Fruit fly (Drosophila melanogaster): ENCODE data around the gene CheB38a.

Gene CheB38a

dm6 chr2L:20864764-20865265 lies 46.5 kb upstream of the CheB38a start, which contains the start of gene CG9338 (continued):
- TF ChIP-seq esg (GFP tag; conservative IDR thresholded peaks at IDR 0.05) (peak; percentile 76), psq (GFP tag; optimal IDR thresholded peaks at IDR 0.05) (peak; percentile 39), Awh (GFP tag; IDR thresholded peaks at IDR 0.05) (peak; percentile 92), chif (GFP tag; optimal IDR thresholded peaks at IDR 0.05) (peak; percentile 66 to 83), Ptx1 (GFP tag; IDR thresholded peaks at IDR 0.05) (peak; percentile 85), insv (GFP tag; optimal IDR thresholded peaks at IDR 0.05) (peak in 1 of 2 experiments; percentile 24), zf30C (GFP tag; optimal IDR thresholded peaks at IDR 0.05) (no peak), CG8388 (GFP tag; optimal IDR thresholded peaks at IDR 0.05) (peak; percentile 68), Dp (GFP tag; optimal IDR thresholded peaks at IDR 0.05) (no peak), CG13775 (GFP tag; optimal IDR thresholded peaks at IDR 0.05) (peak; percentile 73), bsh (GFP tag; optimal IDR thresholded peaks at IDR 0.05) (peak; percentile 12 to 79), CG17802 (tag; optimal IDR thresholded peaks at IDR 0.05) (peak; percentile 71), wdn (GFP tag; IDR thresholded peaks at IDR 0.05) (peak; percentile 57), ems (GFP tag; optimal IDR thresholded peaks at IDR 0.05) (peak; percentile 86), CG2199 (GFP tag; IDR thresholded peaks at IDR 0.05) (peak; percentile 86), ash1 (GFP tag; optimal IDR thresholded peaks at IDR 0.05) (peak; percentile 46), BtbVII (GFP tag; optimal IDR thresholded peaks at IDR 0.05) (peak; percentile 92), CG32532 (GFP tag; IDR thresholded peaks at IDR 0.05) (peak; percentile 95), CG2712 (tag; optimal IDR thresholded peaks at IDR 0.05) (peak; percentile 97), CG31365 (tag; optimal IDR thresholded peaks at IDR 0.05) (peak; percentile 87), HLH4C (GFP tag; IDR thresholded peaks at IDR 0.05; ENCODE audit: partially characterized antibody) (peak; percentile 73), corto (GFP tag; optimal IDR thresholded peaks at IDR 0.05) (peak; percentile 76), CG4730 (GFP tag; IDR thresholded peaks at IDR 0.05) (peak; percentile 88), CG6813 (GFP tag; optimal IDR thresholded peaks at IDR 0.05) (peak; percentile 92), CG7271 (tag; optimal IDR thresholded peaks at IDR 0.05) (peak; percentile 51), nerfin-2 (GFP tag; IDR thresholded peaks at IDR 0.05; ENCODE audit: partially characterized antibody) (peak; percentile 19; the same call in 1 of the 2 replicates), CG17568 (GFP tag; optimal IDR thresholded peaks at IDR 0.05) (peak; percentile 85), Dll (GFP tag; IDR thresholded peaks at IDR 0.05; ENCODE audit: partially characterized antibody) (no peak), ato (GFP tag; IDR thresholded peaks at IDR 0.05; ENCODE audit: partially characterized antibody) (peak; percentile 54; the same call in 1 of the 2 replicates), knrl (GFP tag; IDR thresholded peaks at IDR 0.05; ENCODE audit: partially characterized antibody) (no peak), exex (tag; optimal IDR thresholded peaks at IDR 0.05) (peak; percentile 76), CG8290 (GFP tag; optimal IDR thresholded peaks at IDR 0.05) (peak; percentile 40), CG8290 (tag; optimal IDR thresholded peaks at IDR 0.05) (peak; percentile 14 to 60), CG14441 (GFP tag; IDR thresholded peaks at IDR 0.05) (peak; percentile 95), CG9215 (GFP tag; IDR thresholded peaks at IDR 0.05) (peak; percentile 93), vfl (GFP tag; optimal IDR thresholded peaks at IDR 0.05) (no peak), sna (GFP tag; IDR thresholded peaks at IDR 0.05; ENCODE audit: partially characterized antibody) (no peak), Side (GFP tag; optimal IDR thresholded peaks at IDR 0.05) (peak; percentile 79), CG3726 (GFP tag; IDR thresholded peaks at IDR 0.05) (peak; percentile 74; the same call in 1 of the 3 replicates), CG1233 (GFP tag; optimal IDR thresholded peaks at IDR 0.05) (peak; percentile 93), Lhr (GFP tag; optimal IDR thresholded peaks at IDR 0.05) (peak; percentile 13), Fer1 (GFP tag; optimal IDR thresholded peaks at IDR 0.05) (peak; percentile 97), Ravus (GFP tag; IDR thresholded peaks at IDR 0.05) (peak; percentile 47; the same call in 1 of the 2 replicates), CG9797 (GFP tag; optimal IDR thresholded peaks at IDR 0.05) (peak; percentile 37), Xbp1 (GFP tag; optimal IDR thresholded peaks at IDR 0.05) (peak; percentile 69), HmgZ (tag; optimal IDR thresholded peaks at IDR 0.05) (peak; percentile 85), CG17361 (GFP tag; IDR thresholded peaks at IDR 0.05) (peak; percentile 97), CG6254 (GFP tag; optimal IDR thresholded peaks at IDR 0.05) (peak; percentile 85), CG6175 (GFP tag; IDR thresholded peaks at IDR 0.05) (peak; percentile 80)

Measured in whole organism, embryonic.